Fruit fly (Drosophila melanogaster) whole organism, wandering third instar larva: ENCODE data around the gene CG9240.

Experiments used
- Abd-B ChIP-seq: fragments of >200 bp; optimal IDR thresholded peaks from 2 replicates; lab custom pipeline; 2017; ENCODE audit warnings: missing biosample characterization, missing genetic modification characterization
- CG9705 ChIP-seq: fragments of 200-800 bp; sonication (Bioruptor generic); optimal IDR thresholded peaks from 2 replicates; lab custom pipeline; 2018; ENCODE audit warnings: missing biosample characterization, mild to moderate bottlenecking, missing genetic modification characterization
- Dif ChIP-seq: fragments of 200-275, 200-300 bp; sonication (Bioruptor generic); optimal IDR thresholded peaks from 2 replicates; lab custom pipeline; 2018; ENCODE audit warnings: missing biosample characterization, missing genetic modification characterization; ENCODE audit not compliant: partially characterized antibody
- GATAd ChIP-seq: sonication (Bioruptor generic); optimal IDR thresholded peaks from 2 replicates; lab custom pipeline; 2016; ENCODE audit warnings: missing biosample characterization, missing genetic modification characterization
- HLH106 ChIP-seq: fragments of 200-800 bp; optimal IDR thresholded peaks from 3 replicates; lab custom pipeline; 2019; ENCODE audit warnings: missing biosample characterization, mild to moderate bottlenecking, missing genetic modification characterization, moderate library complexity
- Hnf4 ChIP-seq: fragments of 200-800 bp; sonication (Bioruptor generic); optimal IDR thresholded peaks from 2 replicates; lab custom pipeline; 2016; ENCODE audit warnings: missing biosample characterization, mild to moderate bottlenecking, missing genetic modification characterization
- Hr78 ChIP-seq: fragments of >200 bp; optimal IDR thresholded peaks from 2 replicates; lab custom pipeline; 2017; ENCODE audit warnings: missing biosample characterization, missing genetic modification characterization
- Hr83 ChIP-seq: fragments of 200-300 bp; sonication (Bioruptor generic); optimal IDR thresholded peaks from 2 replicates; lab custom pipeline; 2016; ENCODE audit warnings: missing biosample characterization, mild to moderate bottlenecking, missing genetic modification characterization, moderate library complexity; ENCODE audit not compliant: poor library complexity, severe bottlenecking
- Jra ChIP-seq: sonication (Bioruptor generic); optimal IDR thresholded peaks from 2 replicates; lab custom pipeline; 2016; ENCODE audit warnings: missing biosample characterization, missing genetic modification characterization
- Mio ChIP-seq: sonication (Bioruptor generic); optimal IDR thresholded peaks from 2 replicates; lab custom pipeline; 2016; ENCODE audit warnings: missing biosample characterization, missing genetic modification characterization
- Myc ChIP-seq: fragments of >200 bp; optimal IDR thresholded peaks from 2 replicates; lab custom pipeline; 2017
- OdsH ChIP-seq: fragments of 200-800 bp; sonication (Bioruptor generic); optimal IDR thresholded peaks from 2 replicates; lab custom pipeline; 2016; ENCODE audit warnings: missing biosample characterization, mild to moderate bottlenecking, missing genetic modification characterization
- Rel ChIP-seq, 2 experiments: fragments of 200-800 bp; sonication (Bioruptor generic) in 1 of 2; optimal IDR thresholded peaks; 2 replicates in 1 of 2; 3 replicates in 1 of 2; lab custom pipeline; 2016 to 2019; ENCODE audit warnings: mild to moderate bottlenecking in 2 of 2, missing biosample characterization in 2 of 2, missing genetic modification characterization in 2 of 2, moderate library complexity in 1 of 2
- Sp1 ChIP-seq: fragments of 200-800 bp; sonication (Bioruptor generic); optimal IDR thresholded peaks from 3 replicates; lab custom pipeline; 2019; ENCODE audit warnings: missing biosample characterization, mild to moderate bottlenecking, missing genetic modification characterization, moderate library complexity
- Vsx2 ChIP-seq: fragments of 200-300, 225-300 bp; sonication (Bioruptor generic); optimal IDR thresholded peaks from 2 replicates; lab custom pipeline; 2018; ENCODE audit warnings: missing biosample characterization, missing genetic modification characterization; ENCODE audit not compliant: partially characterized antibody
- brk ChIP-seq: fragments of 200-800 bp; sonication (Bioruptor generic); optimal IDR thresholded peaks from 2 replicates; lab custom pipeline; 2016; ENCODE audit warnings: missing biosample characterization, mild to moderate bottlenecking, missing genetic modification characterization
- dl ChIP-seq, 2 experiments: fragments of 175-275, 200-275 bp in 1 of 2; fragments of 200-275 bp in 1 of 2; sonication (Bioruptor generic); optimal IDR thresholded peaks; lab custom pipeline; 2018; ENCODE audit warnings: mild to moderate bottlenecking in 2 of 2, missing biosample characterization in 2 of 2, missing genetic modification characterization in 2 of 2, moderate library complexity in 2 of 2; ENCODE audit not compliant: partially characterized antibody in 2 of 2, insufficient read depth in 1 of 2
- dsf ChIP-seq: sonication (Bioruptor generic); optimal IDR thresholded peaks from 2 replicates; lab custom pipeline; 2016; ENCODE audit warnings: missing biosample characterization, missing genetic modification characterization, borderline replicate concordance
- ey ChIP-seq: fragments of 200-800 bp; sonication (Bioruptor generic); optimal IDR thresholded peaks from 2 replicates; lab custom pipeline; 2016; ENCODE audit warnings: missing biosample characterization, missing genetic modification characterization
- foxo ChIP-seq, 2 experiments: fragments of 200-800 bp; sonication (Bioruptor generic); optimal IDR thresholded peaks; 2 replicates in 1 of 2; 3 replicates in 1 of 2; lab custom pipeline; 2016 to 2017; ENCODE audit warnings: missing biosample characterization in 2 of 2, missing genetic modification characterization in 2 of 2
- fru ChIP-seq: fragments of 200-800 bp; sonication (Bioruptor generic); optimal IDR thresholded peaks from 3 replicates; lab custom pipeline; 2016; ENCODE audit warnings: missing biosample characterization, mild to moderate bottlenecking, missing genetic modification characterization
- h ChIP-seq: fragments of 200-800 bp; sonication (Bioruptor generic); optimal IDR thresholded peaks from 3 replicates; lab custom pipeline; 2016; ENCODE audit warnings: missing biosample characterization, mild to moderate bottlenecking, missing genetic modification characterization
- jim ChIP-seq: fragments of 175-275, 200-325 bp; sonication (Bioruptor generic); optimal IDR thresholded peaks from 2 replicates; lab custom pipeline; 2016; ENCODE audit warnings: missing biosample characterization, mild to moderate bottlenecking, missing genetic modification characterization
- lola ChIP-seq: fragments of >200 bp; optimal IDR thresholded peaks from 2 replicates; lab custom pipeline; 2017; ENCODE audit warnings: missing biosample characterization, missing genetic modification characterization
- pan ChIP-seq: fragments of >200 bp; optimal IDR thresholded peaks from 2 replicates; lab custom pipeline; 2017
- psq ChIP-seq: fragments of 200-800 bp; sonication (Bioruptor generic); optimal IDR thresholded peaks from 3 replicates; lab custom pipeline; 2017; ENCODE audit warnings: missing biosample characterization, mild to moderate bottlenecking, missing genetic modification characterization, moderate library complexity
- rgr ChIP-seq: fragments of 200-800 bp; sonication (Bioruptor generic); optimal IDR thresholded peaks from 3 replicates; lab custom pipeline; 2016; ENCODE audit warnings: missing biosample characterization, mild to moderate bottlenecking, missing genetic modification characterization
- sage ChIP-seq: fragments of 200-800 bp; sonication (Bioruptor generic); optimal IDR thresholded peaks from 2 replicates; lab custom pipeline; 2016; ENCODE audit warnings: missing biosample characterization, mild to moderate bottlenecking, missing genetic modification characterization
- tai ChIP-seq: sonication (Bioruptor generic); optimal IDR thresholded peaks from 2 replicates; lab custom pipeline; 2016; ENCODE audit warnings: missing biosample characterization, missing genetic modification characterization
- usp ChIP-seq: fragments of >200 bp; optimal IDR thresholded peaks from 2 replicates; lab custom pipeline; 2017; ENCODE audit warnings: missing biosample characterization, missing genetic modification characterization
- woc ChIP-seq: sonication (Bioruptor generic); optimal IDR thresholded peaks from 2 replicates; lab custom pipeline; 2016; ENCODE audit warnings: missing biosample characterization, mild to moderate bottlenecking, missing genetic modification characterization

Gene CG9240

DNA sequence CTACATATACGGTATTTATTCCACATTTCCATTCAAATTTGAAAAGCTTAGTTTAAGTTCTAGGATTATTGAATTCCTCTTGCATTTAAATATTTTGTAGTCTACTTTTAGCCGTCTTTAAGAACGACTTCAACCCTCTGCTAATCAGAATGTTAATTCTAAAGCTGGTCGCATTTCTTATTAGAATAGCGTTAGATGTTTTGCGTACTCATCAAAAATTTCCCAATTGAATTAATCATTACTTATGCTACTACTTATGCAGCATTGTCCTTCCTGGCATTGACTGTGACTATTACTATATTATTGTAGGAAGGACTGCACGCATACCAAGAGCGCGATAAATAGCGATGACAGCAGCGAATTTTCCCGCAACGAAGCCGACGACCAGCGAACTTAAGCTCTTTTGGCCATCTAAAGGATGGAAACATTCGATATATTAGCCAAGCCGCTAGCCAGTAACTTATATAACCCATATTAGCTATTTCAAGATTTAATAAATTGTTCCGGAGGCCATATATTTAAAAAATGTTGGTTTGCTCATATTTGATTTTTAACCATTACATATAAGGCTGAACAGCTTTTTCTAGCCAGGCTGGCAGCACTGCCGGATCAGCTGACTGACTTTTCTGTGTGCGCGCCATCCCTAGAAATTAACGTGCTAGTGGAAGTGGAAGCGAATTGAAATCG is 4.1 kb downstream of the CG9240 start, which contains the start of gene CG8128:
TSS of gene CG8128 (plus strand) at position 641 of the 687 bp plus-strand sequence.
- TF ChIP-seq Hr78 (GFP tag; lab: Kevin White, UChicago): no peak
- peak; percentile 14 for TF ChIP-seq ey (GFP tag; lab: Kevin White, UChicago)
- no peak for TF ChIP-seq jim (GFP tag; lab: Kevin White, UChicago)
- TF ChIP-seq Abd-B (GFP tag; lab: Kevin White, UChicago): no peak
- TF ChIP-seq woc: peak; percentile 55
- TF ChIP-seq Myc (lab: Kevin White, UChicago): peak; percentile 93
- TF ChIP-seq usp: no peak
- TF ChIP-seq Hnf4: no peak
- TF ChIP-seq HLH106 (tag; lab: Kevin White, UChicago): peak; percentile 31
- no peak for TF ChIP-seq Mio (GFP tag; lab: Kevin White, UChicago)

DNA sequence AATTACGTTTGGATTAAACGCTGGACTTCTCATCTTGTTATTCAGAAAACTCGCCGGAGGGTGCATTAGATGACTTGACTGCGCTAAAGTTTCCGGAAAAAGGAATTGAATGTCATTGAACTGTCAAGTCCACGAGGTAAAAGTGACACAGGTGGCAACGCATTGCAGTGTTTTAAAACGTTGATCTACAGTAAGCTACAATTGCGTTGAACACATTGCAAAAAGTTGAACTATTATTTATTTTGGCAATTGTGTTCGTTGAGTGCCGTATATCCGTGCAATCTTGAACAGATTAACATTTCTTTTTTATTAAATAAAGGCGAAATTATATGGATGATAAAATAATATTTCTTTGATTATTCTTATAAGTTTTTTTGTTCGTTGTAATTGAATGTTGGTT is 12.3 kb downstream of the CG9240 start, which contains the start of gene CG15599:
TSS of gene CG15599 (minus strand) at position 101 of the 400 bp plus-strand sequence.
- no peak for TF ChIP-seq CG9705 (GFP tag; lab: Kevin White, UChicago)
- TF ChIP-seq tai (GFP tag; lab: Kevin White, UChicago): no peak
- no peak for TF ChIP-seq dsf
- TF ChIP-seq Rel (GFP tag; optimal IDR thresholded peaks at IDR 0.05; lab: Kevin White, UChicago): no peak
- no peak for TF ChIP-seq Rel (tag; optimal IDR thresholded peaks at IDR 0.05; lab: Kevin White, UChicago)
- no peak for TF ChIP-seq Hnf4
- TF ChIP-seq sage (GFP tag; lab: Kevin White, UChicago): no peak
- TF ChIP-seq Sp1 (GFP tag; lab: Kevin White, UChicago): no peak
- no peak for TF ChIP-seq OdsH
- TF ChIP-seq Mio (GFP tag; lab: Kevin White, UChicago): no peak
- no peak for TF ChIP-seq HLH106 (tag; lab: Kevin White, UChicago)

DNA sequence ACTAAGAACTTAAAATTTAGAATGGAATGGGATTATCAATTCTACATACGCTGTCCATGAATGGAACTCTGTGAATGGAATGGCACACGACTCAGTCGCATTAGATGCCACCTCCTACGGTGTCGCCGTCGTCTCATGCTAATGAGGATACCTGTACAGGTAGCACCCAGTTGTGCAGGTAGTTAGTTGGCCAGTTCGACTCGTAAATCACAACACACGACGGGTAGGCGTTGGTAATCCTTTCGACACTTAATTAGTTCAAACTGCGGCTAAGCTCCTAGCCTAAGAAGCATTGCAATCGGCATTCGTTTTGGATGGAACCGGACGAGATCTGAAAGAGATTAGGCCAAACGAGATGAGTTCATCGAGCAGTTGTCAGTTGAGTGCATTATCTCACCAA is 16.6 kb downstream of the CG9240 start:
- TF ChIP-seq psq (no peak), lola (GFP tag; lab: Kevin White, UChicago) (no peak), jim (GFP tag; lab: Kevin White, UChicago) (no peak), foxo (GFP tag; optimal IDR thresholded peaks at IDR 0.05; lab: Kevin White, UChicago) (no peak), woc (no peak), sage (GFP tag; lab: Kevin White, UChicago) (no peak), h (no peak), pan (lab: Kevin White, UChicago) (no peak), Rel (GFP tag; optimal IDR thresholded peaks at IDR 0.05; lab: Kevin White, UChicago) (no peak), Rel (tag; optimal IDR thresholded peaks at IDR 0.05; lab: Kevin White, UChicago) (no peak)
- TF ChIP-seq, all 38 proteins: peak for 0

DNA sequence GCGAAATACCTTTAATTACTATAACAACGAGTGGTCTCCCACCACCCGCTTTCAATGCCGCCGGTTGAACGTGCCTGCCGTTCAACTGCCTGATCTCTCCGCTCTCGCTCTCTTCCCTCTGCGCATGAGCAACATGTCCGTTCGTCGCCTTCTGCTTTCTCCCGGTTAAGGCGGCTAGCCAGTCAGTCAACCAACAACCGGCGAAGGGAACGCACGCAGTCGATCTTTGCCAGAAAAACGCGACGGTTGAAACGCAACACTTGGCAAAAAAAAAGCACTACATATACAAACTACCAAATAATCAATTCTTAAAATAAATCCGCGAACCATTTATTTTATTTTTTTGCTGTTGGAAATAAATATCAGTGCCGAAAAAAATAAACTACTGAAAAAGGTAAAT is 25.8 kb downstream of the CG9240 start, which contains the start of gene CG12708:
TSS of gene CG12708 (plus strand) at position 183 of the 400 bp plus-strand sequence.
- no peak for TF ChIP-seq Mio (GFP tag; lab: Kevin White, UChicago)
- peak; percentile 76 for TF ChIP-seq Vsx2 (GFP tag; lab: Kevin White, UChicago)
- no peak for TF ChIP-seq foxo (GFP tag; optimal IDR thresholded peaks at IDR 0.05; lab: Kevin White, UChicago)
- peak; percentile 33 to 59 for TF ChIP-seq dl (GFP tag; optimal IDR thresholded peaks at IDR 0.05; lab: Kevin White, UChicago; ENCODE audit: insufficient read depth in 1 of 2, partially characterized antibody in 2 of 2)
- peak; percentile 69 for TF ChIP-seq Dif (GFP tag; lab: Kevin White, UChicago)
- TF ChIP-seq Myc (lab: Kevin White, UChicago): no peak
- TF ChIP-seq pan (lab: Kevin White, UChicago): no peak
- TF ChIP-seq Hnf4: no peak
- no peak for TF ChIP-seq brk (GFP tag; lab: Kevin White, UChicago)
- TF ChIP-seq rgr (GFP tag; lab: Kevin White, UChicago): peak; percentile 13
- TF ChIP-seq CG9705 (GFP tag; lab: Kevin White, UChicago): no peak
- no peak for TF ChIP-seq GATAd

DNA sequence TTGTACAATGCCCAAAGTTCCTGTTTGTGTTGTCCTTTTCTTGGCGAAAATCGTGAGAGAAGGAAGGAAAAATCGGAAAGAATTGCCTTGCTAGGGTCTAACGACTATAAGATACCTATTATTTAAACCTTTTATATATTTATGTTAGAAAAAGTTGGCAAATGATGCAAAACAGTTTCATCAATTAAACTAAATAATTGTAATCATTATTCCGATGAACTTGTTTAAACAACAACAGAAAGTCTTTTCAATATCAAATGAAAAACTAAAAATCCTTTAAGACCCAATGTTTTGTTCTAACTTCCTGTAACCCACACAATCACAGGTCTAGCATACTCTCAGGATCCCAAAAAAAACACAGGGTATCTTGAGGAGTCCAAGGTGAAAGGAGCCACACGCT is 26.7 kb downstream of the CG9240 start:
- TF ChIP-seq jim (GFP tag; lab: Kevin White, UChicago) (no peak), Hr83 (GFP tag; lab: Kevin White, UChicago) (no peak), Myc (lab: Kevin White, UChicago) (no peak), tai (GFP tag; lab: Kevin White, UChicago) (no peak), lola (GFP tag; lab: Kevin White, UChicago) (no peak), foxo (GFP tag; optimal IDR thresholded peaks at IDR 0.05; lab: Kevin White, UChicago) (no peak), Sp1 (GFP tag; lab: Kevin White, UChicago) (no peak), sage (GFP tag; lab: Kevin White, UChicago) (no peak), ey (GFP tag; lab: Kevin White, UChicago) (no peak), fru (GFP tag; lab: Kevin White, UChicago) (no peak), Mio (GFP tag; lab: Kevin White, UChicago) (no peak), woc (no peak), Jra (GFP tag; lab: Kevin White, UChicago) (no peak)
